ENCODE assay signal across 5 fruit fly cellular contexts in genomic region chr3L:18203949-18204348, dm6.
TF ChIP-seq lines count a peak whose summit lies in the region.

No protein-coding gene starts in this region.

- TF ChIP-seq CTCF in whole organism, embryonic (GFP tag; optimal IDR thresholded peaks at IDR 0.05; lab: Kevin White, UChicago) = no peak

TF ChIP-seq in whole organism, adult, 20 proteins besides CTCF, POLR2A, EP300 and RAD21:
- no peak for TF ChIP-seq Clk (GFP tag; optimal IDR thresholded peaks at IDR 0.05; lab: Kevin White, UChicago)
- TF ChIP-seq bab1 (GFP tag; optimal IDR thresholded peaks at IDR 0.05; lab: Kevin White, UChicago) = peak; percentile 22

TF ChIP-seq in whole organism, embryonic, 481 proteins besides CTCF, POLR2A, EP300 and RAD21 (continues in another document):
- TF ChIP-seq CG8359 (GFP tag; optimal IDR thresholded peaks at IDR 0.05; lab: Kevin White, UChicago; ENCODE audit: borderline replicate concordance) (peak; percentile 24), Poxn (GFP tag; IDR thresholded peaks at IDR 0.05; lab: Robert Waterston, UW) (no peak), gem (tag; optimal IDR thresholded peaks at IDR 0.05; lab: Kevin White, UChicago) (peak; percentile 84), tgo (GFP tag; IDR thresholded peaks at IDR 0.05; lab: Robert Waterston, UW) (peak; percentile 57; the same call in 2 of the 3 replicates), Spps (tag; optimal IDR thresholded peaks at IDR 0.05; lab: Kevin White, UChicago) (peak; percentile 81), stwl (tag; optimal IDR thresholded peaks at IDR 0.05; lab: Kevin White, UChicago) (peak; percentile 19), peb (GFP tag; IDR thresholded peaks at IDR 0.05; lab: Robert Waterston, UW) (peak; percentile 31; the same call in 1 of the 2 replicates), CG11695 (GFP tag; IDR thresholded peaks at IDR 0.05; lab: Robert Waterston, UW) (peak; percentile 55; the same call in 2 of the 3 replicates), CG33557 (GFP tag; optimal IDR thresholded peaks at IDR 0.05; lab: Kevin White, UChicago) (peak; percentile 88), CG7839 (tag; optimal IDR thresholded peaks at IDR 0.05; lab: Kevin White, UChicago) (peak; percentile 77), CG15696 (tag; optimal IDR thresholded peaks at IDR 0.05; lab: Kevin White, UChicago) (peak; percentile 73), tio (GFP tag; optimal IDR thresholded peaks at IDR 0.05; lab: Kevin White, UChicago) (peak; percentile 19), CrebB (tag; optimal IDR thresholded peaks at IDR 0.05; lab: Kevin White, UChicago) (no peak), Nf-YA (GFP tag; IDR thresholded peaks at IDR 0.05; lab: Robert Waterston, UW) (peak; percentile 41; the same call in 1 of the 2 replicates), CG15269 (tag; optimal IDR thresholded peaks at IDR 0.05; lab: Kevin White, UChicago) (peak; percentile 36), prd (optimal IDR thresholded peaks at IDR 0.05; lab: Kevin White, UChicago) (no peak), prd (GFP tag; IDR thresholded peaks at IDR 0.05; lab: Robert Waterston, UW) (peak; percentile 77), nerfin-1 (tag; optimal IDR thresholded peaks at IDR 0.05; lab: Kevin White, UChicago) (peak; percentile 58), esg (GFP tag; conservative IDR thresholded peaks at IDR 0.05; lab: Robert Waterston, UW) (0 out of 2 replicates have a peak, but pooled peaks have one; percentile 8), wor (GFP tag; IDR thresholded peaks at IDR 0.05; lab: Robert Waterston, UW) (peak; percentile 24; the same call in 1 of the 2 replicates), CG6689 (GFP tag; IDR thresholded peaks at IDR 0.05; lab: Robert Waterston, UW) (peak; percentile 83)

TF ChIP-seq in whole organism, prepupa, 60 proteins besides CTCF, POLR2A, EP300 and RAD21 (continues in another document):
- TF ChIP-seq CG6854 (GFP tag; optimal IDR thresholded peaks at IDR 0.05; lab: Kevin White, UChicago) = no peak
- TF ChIP-seq Met (GFP tag; optimal IDR thresholded peaks at IDR 0.05; lab: Kevin White, UChicago) = no peak
- no peak for TF ChIP-seq CG31627 (GFP tag; optimal IDR thresholded peaks at IDR 0.05; lab: Kevin White, UChicago)
- TF ChIP-seq CG9139 (GFP tag; optimal IDR thresholded peaks at IDR 0.05; lab: Kevin White, UChicago) = no peak
- TF ChIP-seq pdm3 (GFP tag; optimal IDR thresholded peaks at IDR 0.05; lab: Kevin White, UChicago) = no peak
- no peak for TF ChIP-seq fd59A (GFP tag; optimal IDR thresholded peaks at IDR 0.05; lab: Kevin White, UChicago)
- peak; percentile 54 for TF ChIP-seq Eip78C (GFP tag; lab: Kevin White, UChicago)
- no peak for TF ChIP-seq CG8119 (GFP tag; IDR thresholded peaks at IDR 0.05; lab: Robert Waterston, UW)
- TF ChIP-seq Sox14 (GFP tag; optimal IDR thresholded peaks at IDR 0.05; lab: Kevin White, UChicago) = no peak
- 0 out of 2 replicates have a peak, but pooled peaks have one; percentile 14 for TF ChIP-seq CG15336 (GFP tag; IDR thresholded peaks at IDR 0.05; lab: Robert Waterston, UW)
- no peak for TF ChIP-seq eg (GFP tag; IDR thresholded peaks at IDR 0.05; lab: Robert Waterston, UW)
- TF ChIP-seq CG11902 (GFP tag; optimal IDR thresholded peaks at IDR 0.05; lab: Kevin White, UChicago) = no peak
- TF ChIP-seq lz (GFP tag; optimal IDR thresholded peaks at IDR 0.05; lab: Kevin White, UChicago) = no peak
- no peak for TF ChIP-seq Eip93F (GFP tag; optimal IDR thresholded peaks at IDR 0.05; lab: Kevin White, UChicago)
- no peak for TF ChIP-seq Hr39 (GFP tag; optimal IDR thresholded peaks at IDR 0.05; lab: Kevin White, UChicago)
- no peak for TF ChIP-seq acj6 (GFP tag; optimal IDR thresholded peaks at IDR 0.05; lab: Kevin White, UChicago)
- TF ChIP-seq fkh (GFP tag; optimal IDR thresholded peaks at IDR 0.05; lab: Kevin White, UChicago) = no peak
- TF ChIP-seq CG6163 (GFP tag; IDR thresholded peaks at IDR 0.05; lab: Robert Waterston, UW) = no peak
- TF ChIP-seq CG11294 (GFP tag; IDR thresholded peaks at IDR 0.05; lab: Robert Waterston, UW) = no peak
- no peak for TF ChIP-seq esn (GFP tag; optimal IDR thresholded peaks at IDR 0.05; lab: Kevin White, UChicago)
- TF ChIP-seq fd85E (GFP tag; optimal IDR thresholded peaks at IDR 0.05; lab: Kevin White, UChicago) = no peak
- no peak for TF ChIP-seq CG16779 (tag; optimal IDR thresholded peaks at IDR 0.05; lab: Kevin White, UChicago)
- no peak for TF ChIP-seq Blimp-1 (GFP tag; optimal IDR thresholded peaks at IDR 0.05; lab: Kevin White, UChicago)
- no peak for TF ChIP-seq CG34406 (GFP tag; optimal IDR thresholded peaks at IDR 0.05; lab: Kevin White, UChicago)

TF ChIP-seq in whole organism, pupa, 21 proteins besides CTCF, POLR2A, EP300 and RAD21:
- TF ChIP-seq CG17806 (tag; optimal IDR thresholded peaks at IDR 0.05; lab: Kevin White, UChicago) (peak; percentile 62), rn (GFP tag; IDR thresholded peaks at IDR 0.05; lab: Robert Waterston, UW) (no peak), CG15710 (tag; optimal IDR thresholded peaks at IDR 0.05; lab: Kevin White, UChicago) (peak; percentile 50), CG32121 (GFP tag; IDR thresholded peaks at IDR 0.05; lab: Robert Waterston, UW) (no peak), Pif1B (GFP tag; optimal IDR thresholded peaks at IDR 0.05; lab: Kevin White, UChicago) (no peak), fd96Ca (GFP tag; IDR thresholded peaks at IDR 0.05; lab: Robert Waterston, UW) (no peak), CG14655 (GFP tag; optimal IDR thresholded peaks at IDR 0.05; lab: Kevin White, UChicago) (peak; percentile 13), CG34367 (tag; optimal IDR thresholded peaks at IDR 0.05; lab: Kevin White, UChicago) (peak; percentile 15), CG4496 (GFP tag; IDR thresholded peaks at IDR 0.05; lab: Robert Waterston, UW) (no peak; the same call in 2 of the 3 replicates), CG8159 (tag; optimal IDR thresholded peaks at IDR 0.05; lab: Kevin White, UChicago) (peak; percentile 70), Snoo (tag; optimal IDR thresholded peaks at IDR 0.05; lab: Kevin White, UChicago) (no peak), CG10348 (GFP tag; IDR thresholded peaks at IDR 0.05; lab: Robert Waterston, UW) (no peak), CG13204 (GFP tag; optimal IDR thresholded peaks at IDR 0.05; lab: Kevin White, UChicago) (no peak), gl (tag; optimal IDR thresholded peaks at IDR 0.05; lab: Kevin White, UChicago) (no peak), D1 (tag; optimal IDR thresholded peaks at IDR 0.05; lab: Kevin White, UChicago) (peak; percentile 50), CG8301 (tag; optimal IDR thresholded peaks at IDR 0.05; lab: Kevin White, UChicago) (no peak), CG9948 (tag; optimal IDR thresholded peaks at IDR 0.05; lab: Kevin White, UChicago) (peak; percentile 61), Ets98B (GFP tag; IDR thresholded peaks at IDR 0.05; lab: Robert Waterston, UW) (no peak), CG12605 (GFP tag; IDR thresholded peaks at IDR 0.05; lab: Robert Waterston, UW) (no peak)

TF ChIP-seq in whole organism, wandering third instar larva, 38 proteins besides CTCF, POLR2A, EP300 and RAD21 (continues in another document):
- TF ChIP-seq Dfd (GFP tag; optimal IDR thresholded peaks at IDR 0.05; lab: Kevin White, UChicago) (no peak), dmrt93B (GFP tag; optimal IDR thresholded peaks at IDR 0.05; lab: Kevin White, UChicago) (no peak), fru (GFP tag; optimal IDR thresholded peaks at IDR 0.05; lab: Kevin White, UChicago) (no peak), Hnf4 (GFP tag; optimal IDR thresholded peaks at IDR 0.05; lab: Kevin White, UChicago) (no peak), GATAd (GFP tag; optimal IDR thresholded peaks at IDR 0.05; lab: Kevin White, UChicago) (no peak), Abd-B (GFP tag; optimal IDR thresholded peaks at IDR 0.05; lab: Kevin White, UChicago) (no peak), dl (GFP tag; optimal IDR thresholded peaks at IDR 0.05; lab: Kevin White, UChicago; ENCODE audit: insufficient read depth in 1 of 2, partially characterized antibody in 2 of 2) (no peak), br (GFP tag; optimal IDR thresholded peaks at IDR 0.05; lab: Kevin White, UChicago) (no peak), dsf (GFP tag; optimal IDR thresholded peaks at IDR 0.05; lab: Kevin White, UChicago; ENCODE audit: borderline replicate concordance) (no peak), sv (GFP tag; optimal IDR thresholded peaks at IDR 0.05; lab: Kevin White, UChicago) (no peak), N (GFP tag; optimal IDR thresholded peaks at IDR 0.05; lab: Kevin White, UChicago) (no peak), Hr78 (GFP tag; optimal IDR thresholded peaks at IDR 0.05; lab: Kevin White, UChicago) (no peak), ey (GFP tag; optimal IDR thresholded peaks at IDR 0.05; lab: Kevin White, UChicago) (no peak), brk (GFP tag; optimal IDR thresholded peaks at IDR 0.05; lab: Kevin White, UChicago) (no peak), h (GFP tag; optimal IDR thresholded peaks at IDR 0.05; lab: Kevin White, UChicago) (peak; percentile 33), Dif (GFP tag; optimal IDR thresholded peaks at IDR 0.05; lab: Kevin White, UChicago; ENCODE audit: partially characterized antibody) (no peak), tai (GFP tag; optimal IDR thresholded peaks at IDR 0.05; lab: Kevin White, UChicago) (no peak), Jra (GFP tag; optimal IDR thresholded peaks at IDR 0.05; lab: Kevin White, UChicago) (no peak), sage (GFP tag; optimal IDR thresholded peaks at IDR 0.05; lab: Kevin White, UChicago) (no peak), foxo (GFP tag; optimal IDR thresholded peaks at IDR 0.05; lab: Kevin White, UChicago) (peak in 1 of 2 experiments; percentile 15), Sp1 (GFP tag; optimal IDR thresholded peaks at IDR 0.05; lab: Kevin White, UChicago) (peak; percentile 51), CrebA (GFP tag; optimal IDR thresholded peaks at IDR 0.05; lab: Kevin White, UChicago; ENCODE audit: borderline replicate concordance) (no peak), Rel (GFP tag; optimal IDR thresholded peaks at IDR 0.05; lab: Kevin White, UChicago) (no peak), Rel (tag; optimal IDR thresholded peaks at IDR 0.05; lab: Kevin White, UChicago) (no peak), Mio (GFP tag; optimal IDR thresholded peaks at IDR 0.05; lab: Kevin White, UChicago) (no peak), Hr83 (GFP tag; optimal IDR thresholded peaks at IDR 0.05; lab: Kevin White, UChicago; ENCODE audit: poor library complexity, severe bottlenecking) (no peak), psq (GFP tag; optimal IDR thresholded peaks at IDR 0.05; lab: Kevin White, UChicago) (peak; percentile 40), usp (GFP tag; optimal IDR thresholded peaks at IDR 0.05; lab: Kevin White, UChicago) (no peak), woc (GFP tag; optimal IDR thresholded peaks at IDR 0.05; lab: Kevin White, UChicago) (no peak), rgr (GFP tag; optimal IDR thresholded peaks at IDR 0.05; lab: Kevin White, UChicago) (peak; percentile 11), CG32264 (GFP tag; optimal IDR thresholded peaks at IDR 0.05; lab: Kevin White, UChicago) (no peak), OdsH (GFP tag; optimal IDR thresholded peaks at IDR 0.05; lab: Kevin White, UChicago) (peak; percentile 51), Vsx2 (GFP tag; optimal IDR thresholded peaks at IDR 0.05; lab: Kevin White, UChicago; ENCODE audit: partially characterized antibody) (no peak), lola (GFP tag; optimal IDR thresholded peaks at IDR 0.05; lab: Kevin White, UChicago) (no peak)
